Fruit fly (Drosophila melanogaster) whole organism, embryonic: Measurements from ENCODE around the gene PNPase.

ENCODE experiments used
- Atf6 ChIP-seq: fragments of 200-800 bp; sonication (Bioruptor generic); IDR thresholded peaks from 2 replicates; pipeline ENCODE4 v1.3.6; 2022; ENCODE audit warnings: missing biosample characterization, missing genetic modification characterization
- BtbVII ChIP-seq: fragments of 200-800 bp; sonication (Bioruptor generic); optimal IDR thresholded peaks from 3 replicates; lab custom pipeline; 2017; ENCODE audit warnings: missing biosample characterization, mild to moderate bottlenecking, missing genetic modification characterization
- C15 ChIP-seq: fragments of 200-800 bp; sonication (Bioruptor generic); IDR thresholded peaks from 3 replicates; pipeline ENCODE4 v1.3.6; 2022; ENCODE audit warnings: missing biosample characterization, missing genetic modification characterization
- CG11456 ChIP-seq: fragments of 200-800 bp; sonication (Bioruptor generic); IDR thresholded peaks from 3 replicates; pipeline ENCODE4 v1.3.6; 2022; ENCODE audit warnings: missing biosample characterization, missing genetic modification characterization
- CG12769 ChIP-seq: fragments of 200-800 bp; sonication (Bioruptor generic); optimal IDR thresholded peaks from 2 replicates; lab custom pipeline; 2019; ENCODE audit warnings: missing biosample characterization, mild to moderate bottlenecking, missing genetic modification characterization, moderate library complexity
- CG13123 ChIP-seq: fragments of 200-800 bp; sonication (Bioruptor generic); optimal IDR thresholded peaks from 2 replicates; lab custom pipeline; 2016; ENCODE audit warnings: missing biosample characterization, missing genetic modification characterization
- CG13894 ChIP-seq: fragments of 200-800 bp; sonication (Bioruptor generic); optimal IDR thresholded peaks from 3 replicates; lab custom pipeline; 2018; ENCODE audit warnings: missing biosample characterization, mild to moderate bottlenecking, missing genetic modification characterization, moderate library complexity
- CG14050 ChIP-seq: fragments of 200-800 bp; sonication (Bioruptor generic); IDR thresholded peaks from 3 replicates; pipeline ENCODE4 v1.3.6; 2022; ENCODE audit warnings: missing biosample characterization, missing genetic modification characterization
- CG15269 ChIP-seq: fragments of 200-800 bp; sonication (Bioruptor generic); optimal IDR thresholded peaks from 2 replicates; lab custom pipeline; 2018; ENCODE audit warnings: missing biosample characterization, mild to moderate bottlenecking, missing genetic modification characterization, moderate library complexity
- CG17328 ChIP-seq: fragments of 200-800 bp; sonication (Bioruptor generic); IDR thresholded peaks from 2 replicates; pipeline ENCODE4 v1.3.6; 2022; ENCODE audit warnings: missing biosample characterization, missing genetic modification characterization
- CG18764 ChIP-seq: fragments of 200-800 bp; sonication (Bioruptor generic); optimal IDR thresholded peaks from 3 replicates; lab custom pipeline; 2016; ENCODE audit warnings: missing biosample characterization, missing genetic modification characterization
- CG2129 ChIP-seq: fragments of 200-800 bp; sonication (Bioruptor generic); IDR thresholded peaks from 2 replicates; pipeline ENCODE4 v1.3.6; 2022; ENCODE audit warnings: missing biosample characterization, missing genetic modification characterization; ENCODE audit not compliant: partially characterized antibody
- CG42726 ChIP-seq: fragments of 200-800 bp; sonication (Bioruptor generic); IDR thresholded peaks from 2 replicates; pipeline ENCODE4 v1.3.6; 2022; ENCODE audit warnings: missing biosample characterization, missing genetic modification characterization; ENCODE audit not compliant: partially characterized antibody
- CG5180 ChIP-seq: fragments of 200-800 bp; sonication (Bioruptor generic); optimal IDR thresholded peaks from 3 replicates; lab custom pipeline; 2017; ENCODE audit warnings: missing biosample characterization, missing genetic modification characterization, mild to moderate bottlenecking, moderate library complexity, missing genetic modification reagents
- CG7357 ChIP-seq: fragments of 200-800 bp; sonication (Bioruptor generic); IDR thresholded peaks from 3 replicates; pipeline ENCODE4 v1.3.6; 2022; ENCODE audit warnings: missing biosample characterization, missing genetic modification characterization
- CG7963 ChIP-seq: fragments of 200-800 bp; sonication (Bioruptor generic); IDR thresholded peaks from 3 replicates; pipeline ENCODE4 v1.3.6; 2022; ENCODE audit warnings: missing biosample characterization, missing genetic modification characterization; ENCODE audit not compliant: partially characterized antibody
- CG8290 ChIP-seq, 3 experiments: fragments of 200-800 bp; sonication (Bioruptor generic); optimal IDR thresholded peaks; 2 replicates each; lab custom pipeline; 2016 to 2019; ENCODE audit warnings: missing biosample characterization in 3 of 3, missing genetic modification characterization in 3 of 3, mild to moderate bottlenecking in 2 of 3, moderate library complexity in 1 of 3
- CG8924 ChIP-seq: fragments of 200-800 bp; optimal IDR thresholded peaks from 3 replicates; lab custom pipeline; 2019; ENCODE audit warnings: missing biosample characterization, mild to moderate bottlenecking, missing genetic modification characterization, moderate library complexity
- Drgx ChIP-seq: fragments of 200-800 bp; sonication (Bioruptor generic); IDR thresholded peaks from 2 replicates; pipeline ENCODE4 v1.3.6; 2022; ENCODE audit warnings: missing biosample characterization, missing genetic modification characterization
- Ets97D ChIP-seq: fragments of 200-800 bp; sonication (Bioruptor generic); optimal IDR thresholded peaks from 3 replicates; lab custom pipeline; 2016; ENCODE audit warnings: missing biosample characterization, missing genetic modification characterization
- Fer2 ChIP-seq: fragments of 200-800 bp; sonication (Bioruptor generic); optimal IDR thresholded peaks from 2 replicates; lab custom pipeline; 2018; ENCODE audit warnings: missing biosample characterization, mild to moderate bottlenecking, missing genetic modification characterization, moderate library complexity
- Fer3 ChIP-seq: fragments of 200-800 bp; sonication (Bioruptor generic); optimal IDR thresholded peaks from 2 replicates; lab custom pipeline; 2018; ENCODE audit warnings: missing biosample characterization, mild to moderate bottlenecking, missing genetic modification characterization, moderate library complexity
- GATAe ChIP-seq: fragments of 200-800 bp; sonication (Bioruptor generic); conservative IDR thresholded peaks from 2 replicates; pipeline ENCODE4 v1.3.6; 2022; ENCODE audit warnings: missing biosample characterization, missing genetic modification characterization
- HLH4C ChIP-seq: fragments of 200-800 bp; sonication (Bioruptor generic); IDR thresholded peaks from 3 replicates; pipeline ENCODE4 v1.3.6; 2022; ENCODE audit warnings: missing biosample characterization, missing genetic modification characterization; ENCODE audit not compliant: partially characterized antibody
- Hand ChIP-seq: fragments of 200-800 bp; sonication (Bioruptor generic); optimal IDR thresholded peaks from 2 replicates; lab custom pipeline; 2017; ENCODE audit warnings: mild to moderate bottlenecking, missing biosample characterization, missing genetic modification reagents, missing genetic modification characterization
- Lim3 ChIP-seq: fragments of 200-800 bp; sonication (Bioruptor generic); IDR thresholded peaks from 2 replicates; pipeline ENCODE4 v1.3.6; 2022; ENCODE audit warnings: missing biosample characterization, missing genetic modification characterization
- Neu2 ChIP-seq: fragments of 200-800 bp; sonication (Bioruptor generic); optimal IDR thresholded peaks from 3 replicates; lab custom pipeline; 2016; ENCODE audit warnings: missing biosample characterization, missing genetic modification characterization, borderline replicate concordance
- Xbp1 ChIP-seq: fragments of 200-800 bp; sonication (Bioruptor generic); optimal IDR thresholded peaks from 3 replicates; lab custom pipeline; 2016; ENCODE audit warnings: missing biosample characterization, mild to moderate bottlenecking, missing genetic modification characterization
- abd-A ChIP-seq: fragments of 200-800 bp; sonication (Bioruptor generic); optimal IDR thresholded peaks from 3 replicates; lab custom pipeline; 2019; ENCODE audit warnings: missing biosample characterization, mild to moderate bottlenecking, missing genetic modification characterization, moderate library complexity
- aop ChIP-seq: fragments of 200-800 bp; sonication (Bioruptor generic); IDR thresholded peaks from 2 replicates; pipeline ENCODE4 v1.3.6; 2022; ENCODE audit warnings: missing biosample characterization, missing genetic modification characterization
- cg ChIP-seq: fragments of 200-800 bp; sonication (Bioruptor generic); optimal IDR thresholded peaks from 3 replicates; lab custom pipeline; 2019; ENCODE audit warnings: missing biosample characterization, mild to moderate bottlenecking, missing genetic modification characterization, moderate library complexity
- chinmo ChIP-seq: fragments of 200-800 bp; sonication (Bioruptor generic); IDR thresholded peaks from 4 replicates; pipeline ENCODE4 v1.3.6; 2022; ENCODE audit warnings: missing biosample characterization, missing genetic modification characterization; ENCODE audit not compliant: partially characterized antibody
- crol ChIP-seq: fragments of 200-800 bp; sonication (Bioruptor generic); IDR thresholded peaks from 2 replicates; pipeline ENCODE4 v1.3.6; 2022; ENCODE audit warnings: missing biosample characterization, missing genetic modification characterization
- cwo ChIP-seq: fragments of 200-800 bp; sonication (Bioruptor generic); optimal IDR thresholded peaks from 3 replicates; lab custom pipeline; 2017; ENCODE audit warnings: missing biosample characterization, missing genetic modification characterization, mild to moderate bottlenecking, moderate library complexity, missing genetic modification reagents
- dpn ChIP-seq, 2 experiments: fragments of 200-800 bp; sonication (Bioruptor generic); optimal IDR thresholded peaks; 3 replicates each; lab custom pipeline; 2016; ENCODE audit warnings: missing biosample characterization in 2 of 2, missing genetic modification characterization in 2 of 2
- emc ChIP-seq: fragments of 200-800 bp; sonication (Bioruptor generic); optimal IDR thresholded peaks from 2 replicates; lab custom pipeline; 2016; ENCODE audit warnings: missing biosample characterization, missing genetic modification characterization
- fd3F ChIP-seq: fragments of 200-800 bp; sonication (Bioruptor generic); optimal IDR thresholded peaks from 2 replicates; lab custom pipeline; 2018; ENCODE audit warnings: missing biosample characterization, mild to moderate bottlenecking, missing genetic modification characterization, moderate library complexity
- nau ChIP-seq: fragments of 200-800 bp; sonication (Bioruptor generic); optimal IDR thresholded peaks from 3 replicates; lab custom pipeline; 2017; ENCODE audit warnings: missing biosample characterization, mild to moderate bottlenecking, missing genetic modification characterization, missing genetic modification reagents
- org-1 ChIP-seq: fragments of 200-800 bp; sonication (Bioruptor generic); optimal IDR thresholded peaks from 2 replicates; lab custom pipeline; 2017; ENCODE audit warnings: missing biosample characterization, missing genetic modification characterization
- otp ChIP-seq: fragments of 200-800 bp; sonication (Bioruptor generic); IDR thresholded peaks from 3 replicates; pipeline ENCODE4, ENCODE4 v1.3.6; 2022; ENCODE audit warnings: missing biosample characterization, missing genetic modification characterization
- pros ChIP-seq: fragments of 200-800 bp; sonication (Bioruptor generic); optimal IDR thresholded peaks from 3 replicates; lab custom pipeline; 2019; ENCODE audit warnings: missing biosample characterization, mild to moderate bottlenecking, missing genetic modification characterization, moderate library complexity
- sens-2 ChIP-seq: fragments of 200-800 bp; sonication (Bioruptor generic); IDR thresholded peaks from 2 replicates; pipeline ENCODE4 v1.3.6; 2022; ENCODE audit warnings: missing biosample characterization, missing genetic modification characterization
- shn ChIP-seq: fragments of 200-800 bp; sonication (Bioruptor generic); optimal IDR thresholded peaks from 3 replicates; lab custom pipeline; 2016; ENCODE audit warnings: missing biosample characterization, missing genetic modification characterization
- sr ChIP-seq: fragments of 200-800 bp; sonication (Bioruptor generic); IDR thresholded peaks from 3 replicates; pipeline ENCODE4 v1.3.6; 2022; ENCODE audit warnings: missing biosample characterization, missing genetic modification characterization
- tin ChIP-seq: fragments of 200-800 bp; sonication (Bioruptor generic); optimal IDR thresholded peaks from 3 replicates; lab custom pipeline; 2016; ENCODE audit warnings: missing biosample characterization, missing genetic modification characterization
- unc-4 ChIP-seq: fragments of 200-800 bp; sonication (Bioruptor generic); IDR thresholded peaks from 2 replicates; pipeline ENCODE4 v1.3.6; 2022; ENCODE audit warnings: missing biosample characterization, missing genetic modification characterization; ENCODE audit not compliant: partially characterized antibody
- vvl ChIP-seq: fragments of 200-800 bp; sonication (Bioruptor generic); IDR thresholded peaks from 2 replicates; pipeline ENCODE4 v1.3.6; 2022; ENCODE audit warnings: missing biosample characterization, missing genetic modification characterization

The PNPase gene

DNA sequence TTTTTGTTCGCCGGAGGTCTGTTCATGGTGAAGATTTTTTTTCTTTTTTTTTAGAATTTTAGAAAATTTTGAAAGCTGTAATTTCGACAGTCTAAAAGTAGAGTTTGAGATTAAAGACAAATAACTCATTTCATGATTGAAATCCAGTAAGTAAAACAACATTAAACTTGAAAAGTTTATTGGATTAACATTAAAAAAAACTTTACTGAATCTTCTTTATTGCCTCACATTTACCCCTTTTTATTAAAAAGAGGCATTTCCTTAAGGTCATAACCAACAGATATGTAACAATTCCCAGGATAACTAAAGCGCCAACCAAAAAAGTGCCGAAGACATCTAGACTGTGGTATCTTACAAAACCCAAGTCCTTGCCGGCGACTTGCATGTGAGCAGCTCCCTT is 11.8 kb downstream of the PNPase start, which contains the start of gene CG31204:
CG31204 (minus strand) TSS at position 101 of the 400 bp plus-strand sequence.
- TF ChIP-seq HLH4C, result no peak
- TF ChIP-seq CG7357 (GFP tag; lab: Robert Waterston, UW), result no peak
- no peak for TF ChIP-seq Hand (GFP tag; lab: Kevin White, UChicago)
- TF ChIP-seq Atf6 (GFP tag; lab: Robert Waterston, UW), result no peak
- no peak for TF ChIP-seq CG8924 (tag; lab: Kevin White, UChicago)
- no peak for TF ChIP-seq CG42726 (GFP tag; lab: Robert Waterston, UW)
- TF ChIP-seq CG13123 (GFP tag; lab: Kevin White, UChicago), result no peak
- no peak for TF ChIP-seq unc-4 (GFP tag; lab: Robert Waterston, UW)
- TF ChIP-seq CG17328 (GFP tag; lab: Robert Waterston, UW), result no peak
- TF ChIP-seq pros, result no peak
- no peak for TF ChIP-seq fd3F (GFP tag; lab: Kevin White, UChicago)
- TF ChIP-seq Neu2 (GFP tag; lab: Kevin White, UChicago), result no peak
- TF ChIP-seq org-1, result no peak
- no peak for TF ChIP-seq CG11456 (GFP tag; lab: Robert Waterston, UW)
- no peak for TF ChIP-seq Xbp1 (GFP tag; lab: Kevin White, UChicago)
- TF ChIP-seq dpn (GFP tag; optimal IDR thresholded peaks at IDR 0.05; lab: Kevin White, UChicago), result no peak
- TF ChIP-seq nau (GFP tag; lab: Kevin White, UChicago), result no peak
- TF ChIP-seq Fer3 (tag; lab: Kevin White, UChicago), result no peak
- TF ChIP-seq Ets97D (GFP tag; lab: Kevin White, UChicago), result no peak
- no peak for TF ChIP-seq shn (GFP tag; lab: Kevin White, UChicago)

DNA sequence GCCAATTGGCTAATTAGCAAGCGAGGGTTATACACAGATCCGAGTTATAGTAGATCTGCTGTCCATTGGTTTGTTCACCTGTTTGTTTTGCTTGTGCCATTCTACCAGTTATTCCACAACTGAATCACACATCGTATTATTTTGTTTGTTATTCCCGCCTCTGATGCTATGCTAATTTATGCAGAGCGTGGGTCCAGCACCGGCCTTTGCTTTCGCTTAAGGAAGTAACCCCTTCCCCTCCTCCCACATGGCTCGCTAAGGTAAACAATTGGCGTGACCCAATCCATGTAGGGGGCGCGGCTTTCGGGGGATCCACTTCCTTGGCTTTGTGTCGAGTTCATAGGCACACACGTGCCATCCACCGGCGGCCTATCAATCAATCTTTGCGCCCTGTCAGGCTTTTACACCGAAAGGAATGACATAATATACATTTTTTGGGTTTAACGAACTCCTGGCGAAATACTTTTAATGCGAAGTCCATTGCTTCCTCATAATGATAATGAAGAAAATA is 19.4 kb downstream of the PNPase start:
- TF ChIP-seq CG12769, result peak; percentile 60
- no peak for TF ChIP-seq C15 (GFP tag; lab: Robert Waterston, UW)
- no peak for TF ChIP-seq otp
- TF ChIP-seq chinmo (GFP tag; lab: Robert Waterston, UW), result peak; percentile 65; the same call in 1 of the 4 replicates
- 0 out of 3 replicates have a peak, but pooled peaks have one; percentile 13 for TF ChIP-seq sr (GFP tag; lab: Robert Waterston, UW)
- peak; percentile 83 for TF ChIP-seq vvl (GFP tag; lab: Robert Waterston, UW)
- TF ChIP-seq CG13894 (tag; lab: Kevin White, UChicago), result peak; percentile 10
- TF ChIP-seq cwo (GFP tag; lab: Kevin White, UChicago), result peak; percentile 74
- peak; percentile 38 for TF ChIP-seq crol (GFP tag; lab: Robert Waterston, UW)
- no peak for TF ChIP-seq CG7963

DNA sequence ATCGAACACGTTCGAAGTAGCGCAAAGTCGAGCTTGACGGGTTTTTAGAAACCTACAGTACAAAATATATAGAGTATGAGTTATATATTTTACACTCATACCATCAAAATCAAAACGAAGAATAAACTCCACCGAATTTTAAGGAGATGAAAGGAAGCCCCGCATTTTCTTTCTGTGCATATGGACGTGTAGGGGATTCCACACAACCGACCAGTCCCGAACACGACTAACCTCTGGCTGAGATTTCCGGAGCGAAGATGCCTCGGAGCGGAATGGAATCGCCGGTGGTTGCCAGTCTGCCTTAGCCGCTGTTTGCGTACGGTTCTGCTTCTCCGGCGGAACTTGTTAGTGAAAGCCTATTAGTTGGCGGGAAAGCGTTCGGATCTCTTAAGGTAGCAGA is 21.1 kb downstream of the PNPase start:
- TF ChIP-seq CG18764 (GFP tag; lab: Kevin White, UChicago) (peak; percentile 94), CG15269 (tag; lab: Kevin White, UChicago) (peak; percentile 97), aop (GFP tag; lab: Robert Waterston, UW) (peak; percentile 81), Lim3 (GFP tag; lab: Robert Waterston, UW) (peak; percentile 86), cg (GFP tag; lab: Kevin White, UChicago) (no peak), emc (GFP tag; lab: Kevin White, UChicago) (peak; percentile 95), GATAe (GFP tag; lab: Robert Waterston, UW) (peak; percentile 93), Drgx (peak; percentile 99), tin (GFP tag; lab: Kevin White, UChicago) (peak; percentile 96), CG2129 (GFP tag; lab: Robert Waterston, UW) (no peak), abd-A (peak; percentile 24), CG5180 (peak; percentile 100), sens-2 (GFP tag; lab: Robert Waterston, UW) (peak; percentile 89), BtbVII (peak; percentile 95), chinmo (GFP tag; lab: Robert Waterston, UW) (0 out of 4 replicates have a peak, but pooled peaks have one; percentile 32), Fer2 (tag; lab: Kevin White, UChicago) (peak; percentile 84), CG14050 (GFP tag; lab: Robert Waterston, UW) (peak; percentile 95), CG8290 (GFP tag; optimal IDR thresholded peaks at IDR 0.05; lab: Kevin White, UChicago) (peak; percentile 92), CG8290 (tag; optimal IDR thresholded peaks at IDR 0.05; lab: Kevin White, UChicago) (peak in 1 of 2 experiments; percentile 94)
